Worm (Caenorhabditis elegans): ENCODE results near the gene F23D12.1.

The F23D12.1 gene

ce11 chrX:14412774-14413173, 15.2 kb downstream of the F23D12.1 start, which contains the start of gene fbxa-179:
TSS of gene fbxa-179 (minus strand) at chrX:14412874.
- no peak for TF ChIP-seq tbx-37 (GFP tag; conservative IDR thresholded peaks at IDR 0.05)
- no peak for TF ChIP-seq B0310.2 (tag; optimal IDR thresholded peaks at IDR 0.05)
- TF ChIP-seq aly-1 (tag; optimal IDR thresholded peaks at IDR 0.05): no peak
- TF ChIP-seq sea-1 (GFP tag; conservative IDR thresholded peaks at IDR 0.05): no peak
- no peak for TF ChIP-seq hmg-4 (GFP tag; optimal IDR thresholded peaks at IDR 0.05)
- TF ChIP-seq ets-7 (tag; optimal IDR thresholded peaks at IDR 0.05): no peak

ce11 chrX:14405817-14406216, 22.1 kb downstream of the F23D12.1 start, which contains the start of gene frpr-17:
TSS of gene frpr-17 (plus strand) at chrX:14406117.
- no peak for TF ChIP-seq hmg-4 (GFP tag; optimal IDR thresholded peaks at IDR 0.05)
- TF ChIP-seq F13C5.2 (tag; optimal IDR thresholded peaks at IDR 0.05): no peak

ce11 chrX:14401230-14401629, 26.7 kb downstream of the F23D12.1 start:
- TF ChIP-seq tbx-11 (GFP tag; IDR thresholded peaks at IDR 0.05) (no peak), ama-1 (optimal IDR thresholded peaks at IDR 0.05) (no peak), tra-4 (tag; optimal IDR thresholded peaks at IDR 0.05) (no peak), ceh-36 (tag; optimal IDR thresholded peaks at IDR 0.05) (no peak), F13C5.2 (tag; optimal IDR thresholded peaks at IDR 0.05) (no peak), ets-7 (tag; optimal IDR thresholded peaks at IDR 0.05) (no peak), hnd-1 (tag; optimal IDR thresholded peaks at IDR 0.05) (no peak), aly-1 (tag; optimal IDR thresholded peaks at IDR 0.05) (no peak), flt-1 (GFP tag; IDR thresholded peaks at IDR 0.05) (no peak), scrt-1 (GFP tag; IDR thresholded peaks at IDR 0.05) (no peak), tbx-37 (GFP tag; conservative IDR thresholded peaks at IDR 0.05) (no peak), pes-1 (GFP tag; IDR thresholded peaks at IDR 0.05) (no peak), hmbx-1 (tag; optimal IDR thresholded peaks at IDR 0.05) (no peak), hmg-4 (GFP tag; optimal IDR thresholded peaks at IDR 0.05) (no peak), B0310.2 (tag; optimal IDR thresholded peaks at IDR 0.05) (no peak), ceh-13 (GFP tag; optimal IDR thresholded peaks at IDR 0.05) (no peak), sea-1 (GFP tag; conservative IDR thresholded peaks at IDR 0.05) (no peak)

- TF ChIP-seq tra-4 (tag; optimal IDR thresholded peaks at IDR 0.05) (no peak), flt-1 (GFP tag; IDR thresholded peaks at IDR 0.05) (no peak), hnd-1 (tag; optimal IDR thresholded peaks at IDR 0.05) (no peak), hmg-4 (GFP tag; optimal IDR thresholded peaks at IDR 0.05) (no peak), ama-1 (optimal IDR thresholded peaks at IDR 0.05) (no peak), ets-7 (tag; optimal IDR thresholded peaks at IDR 0.05) (no peak), aly-1 (tag; optimal IDR thresholded peaks at IDR 0.05) (no peak), ceh-13 (GFP tag; optimal IDR thresholded peaks at IDR 0.05) (no peak), ceh-36 (tag; optimal IDR thresholded peaks at IDR 0.05) (no peak), tbx-37 (GFP tag; conservative IDR thresholded peaks at IDR 0.05) (no peak), sea-1 (GFP tag; conservative IDR thresholded peaks at IDR 0.05) (no peak), scrt-1 (GFP tag; IDR thresholded peaks at IDR 0.05) (no peak), F13C5.2 (tag; optimal IDR thresholded peaks at IDR 0.05) (no peak), hmbx-1 (tag; optimal IDR thresholded peaks at IDR 0.05) (no peak), B0310.2 (tag; optimal IDR thresholded peaks at IDR 0.05) (no peak), pes-1 (GFP tag; IDR thresholded peaks at IDR 0.05) (no peak), tbx-11 (GFP tag; IDR thresholded peaks at IDR 0.05) (no peak)
Measured at ce11 chrX:14399035-14399434, 28.9 kb downstream of the F23D12.1 start.

ce11 chrX:14395267-14395666, 32.7 kb downstream of the F23D12.1 start, which contains the start of gene Y60A9.1:
TSS of gene Y60A9.1 (minus strand) at chrX:14395367.
- TF ChIP-seq F13C5.2 (tag; optimal IDR thresholded peaks at IDR 0.05): no peak

ce11 chrX:14387752-14388151, 40.2 kb downstream of the F23D12.1 start:
- TF ChIP-seq sea-1 (GFP tag; conservative IDR thresholded peaks at IDR 0.05) (0 out of 2 replicates have a peak, but pooled peaks have one; percentile 22), tbx-37 (GFP tag; conservative IDR thresholded peaks at IDR 0.05) (peak; percentile 52; the same call in 1 of the 2 replicates)

ce11 chrX:14386670-14387069, 41.3 kb downstream of the F23D12.1 start:
- peak; percentile 42; the same call in 1 of the 2 replicates for TF ChIP-seq tbx-37 (GFP tag; conservative IDR thresholded peaks at IDR 0.05)

ce11 chrX:14382951-14383350, 45.0 kb downstream of the F23D12.1 start, which contains the start of gene Y60A9.3:
TSS of gene Y60A9.3 (plus strand) at chrX:14383251.
- TF ChIP-seq ets-7 (tag; optimal IDR thresholded peaks at IDR 0.05): no peak
- no peak for TF ChIP-seq ama-1 (optimal IDR thresholded peaks at IDR 0.05)
- TF ChIP-seq ceh-13 (GFP tag; optimal IDR thresholded peaks at IDR 0.05): no peak
- no peak for TF ChIP-seq tra-4 (tag; optimal IDR thresholded peaks at IDR 0.05)
- no peak for TF ChIP-seq flt-1 (GFP tag; IDR thresholded peaks at IDR 0.05)
- TF ChIP-seq B0310.2 (tag; optimal IDR thresholded peaks at IDR 0.05): no peak
- TF ChIP-seq hnd-1 (tag; optimal IDR thresholded peaks at IDR 0.05): no peak
- no peak for TF ChIP-seq tbx-11 (GFP tag; IDR thresholded peaks at IDR 0.05)
- TF ChIP-seq pes-1 (GFP tag; IDR thresholded peaks at IDR 0.05): no peak
- TF ChIP-seq hmg-4 (GFP tag; optimal IDR thresholded peaks at IDR 0.05): no peak

- TF ChIP-seq sea-1 (GFP tag; conservative IDR thresholded peaks at IDR 0.05) (no peak), pes-1 (GFP tag; IDR thresholded peaks at IDR 0.05) (no peak), tbx-37 (GFP tag; conservative IDR thresholded peaks at IDR 0.05) (no peak), hmbx-1 (tag; optimal IDR thresholded peaks at IDR 0.05) (no peak), B0310.2 (tag; optimal IDR thresholded peaks at IDR 0.05) (no peak), hnd-1 (tag; optimal IDR thresholded peaks at IDR 0.05) (no peak), flt-1 (GFP tag; IDR thresholded peaks at IDR 0.05) (no peak), F13C5.2 (tag; optimal IDR thresholded peaks at IDR 0.05) (no peak), scrt-1 (GFP tag; IDR thresholded peaks at IDR 0.05) (no peak), ama-1 (optimal IDR thresholded peaks at IDR 0.05) (no peak), tra-4 (tag; optimal IDR thresholded peaks at IDR 0.05) (no peak), ets-7 (tag; optimal IDR thresholded peaks at IDR 0.05) (no peak)
Measured at ce11 chrX:14377169-14377568, 50.8 kb downstream of the F23D12.1 start, which contains the start of gene Y60A9A.1. TSS of gene Y60A9A.1 (minus strand) at chrX:14377269.

Measured in whole organism, early embryonic.